Worm (Caenorhabditis elegans): ENCODE measurements around the gene D1079.1.

Gene D1079.1

DNA sequence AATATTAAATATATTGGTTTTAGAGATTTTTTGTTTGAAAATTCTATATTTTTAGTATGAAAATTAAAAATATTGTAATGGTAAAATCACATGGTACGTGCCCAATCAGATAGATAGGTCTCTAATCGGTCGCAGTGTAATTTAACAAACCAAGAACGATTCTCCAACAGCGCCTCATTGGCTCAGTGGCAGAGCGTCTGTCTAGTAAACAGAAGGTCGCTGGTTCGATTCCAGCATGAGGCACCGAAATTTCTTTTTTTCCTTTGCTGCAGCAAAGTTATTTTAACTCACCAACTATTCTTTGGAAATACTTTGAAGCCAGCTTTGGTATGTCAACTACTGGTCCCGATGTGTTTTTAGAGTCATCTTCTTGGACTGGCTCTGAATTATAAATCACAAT, 41.9 kb downstream of the D1079.1 start (continued):
- peak; percentile 25 for TF ChIP-seq hlh-11 (tag; optimal IDR thresholded peaks at IDR 0.05)
- peak; percentile 56; the same call in 1 of the 2 replicates for TF ChIP-seq ceh-44 (GFP tag; IDR thresholded peaks at IDR 0.05)
- no peak for TF ChIP-seq tag-97 (GFP tag; IDR thresholded peaks at IDR 0.05)
- TF ChIP-seq unc-39 (tag; optimal IDR thresholded peaks at IDR 0.05), result no peak
- no peak for TF ChIP-seq nhr-77 (tag; optimal IDR thresholded peaks at IDR 0.05)
- no peak for TF ChIP-seq ceh-82 (tag; optimal IDR thresholded peaks at IDR 0.05)
- 0 out of 2 replicates have a peak, but pooled peaks have one; percentile 14 for TF ChIP-seq lin-1 (GFP tag; IDR thresholded peaks at IDR 0.05)
- TF ChIP-seq hif-1 (tag; optimal IDR thresholded peaks at IDR 0.05), result no peak
- TF ChIP-seq R02D3.7 (tag; optimal IDR thresholded peaks at IDR 0.05), result no peak
- no peak for TF ChIP-seq cey-2 (tag; optimal IDR thresholded peaks at IDR 0.05; ENCODE audit: borderline replicate concordance, insufficient read depth)
- TF ChIP-seq F49E8.2 (tag; optimal IDR thresholded peaks at IDR 0.05; ENCODE audit: borderline replicate concordance), result no peak
- TF ChIP-seq nhr-11 (tag; optimal IDR thresholded peaks at IDR 0.05), result no peak
- TF ChIP-seq ctbp-1 (GFP tag; IDR thresholded peaks at IDR 0.05), result 0 out of 2 replicates have a peak, but pooled peaks have one; percentile 41
- TF ChIP-seq zfp-2 (tag; optimal IDR thresholded peaks at IDR 0.05), result no peak
- no peak for TF ChIP-seq saeg-2 (GFP tag; IDR thresholded peaks at IDR 0.05)
- peak; percentile 20 for TF ChIP-seq F10B5.3 (tag; optimal IDR thresholded peaks at IDR 0.05)
- peak; percentile 91 for TF ChIP-seq lim-7 (GFP tag; IDR thresholded peaks at IDR 0.05)
- TF ChIP-seq jun-1 (tag; optimal IDR thresholded peaks at IDR 0.05), result no peak
- no peak for TF ChIP-seq zag-1 (tag; optimal IDR thresholded peaks at IDR 0.05)
- TF ChIP-seq dmd-6 (GFP tag; IDR thresholded peaks at IDR 0.05), result peak; percentile 54
- peak; percentile 47 for TF ChIP-seq Y5F2A.4 (GFP tag; optimal IDR thresholded peaks at IDR 0.05)
- 0 out of 2 replicates have a peak, but pooled peaks have one; percentile 43 for TF ChIP-seq F26F4.8 (GFP tag; conservative IDR thresholded peaks at IDR 0.05)
- 0 out of 2 replicates have a peak, but pooled peaks have one; percentile 12 for TF ChIP-seq Y48G9A.11 (GFP tag; IDR thresholded peaks at IDR 0.05)
- no peak for TF ChIP-seq T20F7.1 (GFP tag; optimal IDR thresholded peaks at IDR 0.05)
- TF ChIP-seq aha-1 (tag), result no peak
- TF ChIP-seq tra-1 (GFP tag; IDR thresholded peaks at IDR 0.05), result peak; percentile 70; the same call in 1 of the 2 replicates
- TF ChIP-seq mxl-2 (GFP tag; conservative IDR thresholded peaks at IDR 0.05), result no peak
- no peak for TF ChIP-seq F37D6.2 (tag; optimal IDR thresholded peaks at IDR 0.05)
- TF ChIP-seq rbr-2 (tag; optimal IDR thresholded peaks at IDR 0.05), result peak; percentile 2
- peak; percentile 82 for TF ChIP-seq hlh-30 (tag; optimal IDR thresholded peaks at IDR 0.05; ENCODE audit: insufficient read depth)
- TF ChIP-seq daf-12 (tag; optimal IDR thresholded peaks at IDR 0.05), result no peak
- no peak for TF ChIP-seq lsy-2 (tag; optimal IDR thresholded peaks at IDR 0.05)
- 0 out of 2 replicates have a peak, but pooled peaks have one; percentile 45 for TF ChIP-seq D1046.2 (GFP tag; IDR thresholded peaks at IDR 0.05)
- TF ChIP-seq snpc-1.2 (GFP tag; IDR thresholded peaks at IDR 0.05), result peak; percentile 82
- TF ChIP-seq duxl-1 (tag; optimal IDR thresholded peaks at IDR 0.05; ENCODE audit: poor library complexity), result no peak
- TF ChIP-seq nhr-111 (GFP tag; optimal IDR thresholded peaks at IDR 0.05), result no peak
- TF ChIP-seq ztf-7 (tag; optimal IDR thresholded peaks at IDR 0.05), result peak; percentile 21
- TF ChIP-seq vab-7 (GFP tag; IDR thresholded peaks at IDR 0.05), result peak; percentile 73
- no peak for TF ChIP-seq ceh-62 (tag; optimal IDR thresholded peaks at IDR 0.05)
- TF ChIP-seq pqm-1 (tag; optimal IDR thresholded peaks at IDR 0.05), result no peak
- 0 out of 2 replicates have a peak, but pooled peaks have one; percentile 40 for TF ChIP-seq Y75B8A.6 (GFP tag; IDR thresholded peaks at IDR 0.05)
- no peak for TF ChIP-seq dmd-8 (GFP tag; IDR thresholded peaks at IDR 0.05)
- no peak for TF ChIP-seq php-3 (GFP tag; IDR thresholded peaks at IDR 0.05)
- TF ChIP-seq ceh-32 (tag; optimal IDR thresholded peaks at IDR 0.05; ENCODE audit: poor library complexity), result no peak
- TF ChIP-seq snpc-4 (tag; optimal IDR thresholded peaks at IDR 0.05), result no peak
- no peak for TF ChIP-seq nhr-10 (tag; optimal IDR thresholded peaks at IDR 0.05)
- no peak for TF ChIP-seq lin-29 (GFP tag; IDR thresholded peaks at IDR 0.05)
- peak; percentile 4 for TF ChIP-seq mxl-3 (GFP tag; optimal IDR thresholded peaks at IDR 0.05)
- TF ChIP-seq unc-62 (GFP tag; optimal IDR thresholded peaks at IDR 0.05 in 1 of 2), result peak in 1 of 2 experiments; percentile 50
- TF ChIP-seq unc-62 (tag; optimal IDR thresholded peaks at IDR 0.05), result no peak
- TF ChIP-seq mes-2 (tag; optimal IDR thresholded peaks at IDR 0.05; ENCODE audit: poor library complexity, severe bottlenecking), result peak; percentile 74
